Fruit fly (Drosophila melanogaster): ENCODE data around the gene CG7810.

dm6 chr2L:8327783-8328327 lies 16.9 kb upstream of the CG7810 start:
- TF ChIP-seq Sin3A (optimal IDR thresholded peaks at IDR 0.05) (no peak), psq (optimal IDR thresholded peaks at IDR 0.05) (no peak), insv (optimal IDR thresholded peaks at IDR 0.05) (no peak)

Measured in Kc167 (cell line).